Fruit fly (Drosophila melanogaster) whole organism: ENCODE data around the gene Ack.

ENCODE experiments used
- CG8478 ChIP-seq: fragments of >200 bp; optimal IDR thresholded peaks from 2 replicates; lab custom pipeline; 2018; ENCODE audit warnings: inconsistent platforms
- Dll ChIP-seq: fragments of >200 bp; optimal IDR thresholded peaks from 2 replicates; lab custom pipeline; 2017
- EcR ChIP-seq, 2 experiments: fragments of >200 bp; optimal IDR thresholded peaks; 2 replicates each; lab custom pipeline; 2017; ENCODE audit warnings: missing biosample characterization in 2 of 2, missing genetic modification characterization in 2 of 2, missing genetic modification reagents in 2 of 2
- pan ChIP-seq: fragments of >200 bp; optimal IDR thresholded peaks from 2 replicates; lab custom pipeline; 2017
- psq ChIP-seq: fragments of >200 bp; optimal IDR thresholded peaks from 2 replicates; lab custom pipeline; 2017
- usp ChIP-seq: fragments of >200 bp; optimal IDR thresholded peaks from 2 replicates; lab custom pipeline; 2017; ENCODE audit warnings: missing biosample characterization, missing genetic modification characterization, mixed read lengths

Gene Ack

DNA sequence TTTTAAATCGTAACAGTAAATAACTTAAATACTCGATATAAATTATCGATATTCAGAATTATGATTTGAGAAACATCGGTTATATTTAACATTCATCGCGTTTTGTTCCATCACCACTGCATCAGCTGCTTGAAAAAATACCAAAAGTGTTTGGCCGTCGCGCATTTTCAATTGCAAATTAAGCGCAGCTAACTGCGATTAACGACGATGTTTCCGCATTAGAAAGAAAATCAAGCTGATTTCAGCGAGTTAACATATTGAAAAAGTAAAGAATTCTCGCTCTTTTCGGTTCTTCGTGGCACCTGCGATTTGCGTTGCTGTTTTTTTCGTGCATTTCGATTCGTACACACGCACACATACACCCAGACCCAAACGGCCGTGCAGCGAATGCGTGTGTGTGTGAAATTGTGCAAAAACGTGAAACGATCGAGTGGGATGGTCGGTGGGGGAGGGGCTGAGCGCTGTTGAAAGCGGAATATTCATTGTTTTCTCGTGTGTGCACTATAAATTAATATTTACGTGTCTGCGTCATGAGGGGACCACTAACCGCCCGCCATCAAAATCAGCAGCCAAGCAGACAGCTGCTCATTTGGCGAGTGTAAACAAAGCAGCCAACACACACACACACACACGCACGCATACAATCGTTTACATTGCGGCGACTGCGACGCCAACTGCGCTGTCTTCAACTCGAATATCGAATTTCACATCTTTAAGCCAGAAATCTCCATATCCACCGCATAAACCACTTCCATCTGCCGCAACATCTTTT, at the start of gene Ack:
TSS of gene Ack (plus strand) at position 115 of the 772 bp plus-strand sequence.
- TF ChIP-seq EcR (GFP tag; optimal IDR thresholded peaks at IDR 0.05; lab: Kevin White, UChicago) (no peak), pan (no peak), CG8478 (peak; percentile 52), psq (lab: Kevin White, UChicago) (no peak)

DNA sequence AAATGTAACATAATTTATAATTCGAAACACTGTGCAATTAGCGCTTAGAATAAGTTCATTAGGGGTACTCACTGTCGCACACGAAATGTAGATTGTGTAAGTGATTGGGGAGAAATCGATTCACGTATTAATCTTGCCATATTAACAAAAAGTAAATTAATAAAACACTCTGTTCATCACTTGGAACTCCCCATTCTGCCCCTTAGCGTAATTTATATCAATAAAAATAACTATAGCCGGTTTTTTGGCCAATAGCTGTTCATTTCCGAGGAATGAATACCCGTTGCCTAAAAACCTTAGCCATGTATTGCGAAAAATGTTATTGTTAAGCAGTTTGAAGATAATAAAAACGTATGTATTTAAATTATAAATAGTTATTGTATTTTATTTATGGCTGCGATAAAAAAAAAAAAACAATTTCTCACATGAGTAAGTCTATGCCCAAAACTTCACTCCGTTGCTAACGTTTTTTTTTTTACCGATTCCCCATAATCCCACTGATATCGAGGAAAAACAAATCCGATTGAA, 48.6 kb upstream of the Ack start, which contains the start of gene Ugt305A1:
TSS of gene Ugt305A1 (plus strand) at position 478 of the 528 bp plus-strand sequence.
- no peak for TF ChIP-seq usp (GFP tag; lab: Kevin White, UChicago)
- TF ChIP-seq psq (lab: Kevin White, UChicago), result no peak
- no peak for TF ChIP-seq CG8478
- no peak for TF ChIP-seq pan
- no peak for TF ChIP-seq EcR (GFP tag; optimal IDR thresholded peaks at IDR 0.05; lab: Kevin White, UChicago)
- no peak for TF ChIP-seq Dll

DNA sequence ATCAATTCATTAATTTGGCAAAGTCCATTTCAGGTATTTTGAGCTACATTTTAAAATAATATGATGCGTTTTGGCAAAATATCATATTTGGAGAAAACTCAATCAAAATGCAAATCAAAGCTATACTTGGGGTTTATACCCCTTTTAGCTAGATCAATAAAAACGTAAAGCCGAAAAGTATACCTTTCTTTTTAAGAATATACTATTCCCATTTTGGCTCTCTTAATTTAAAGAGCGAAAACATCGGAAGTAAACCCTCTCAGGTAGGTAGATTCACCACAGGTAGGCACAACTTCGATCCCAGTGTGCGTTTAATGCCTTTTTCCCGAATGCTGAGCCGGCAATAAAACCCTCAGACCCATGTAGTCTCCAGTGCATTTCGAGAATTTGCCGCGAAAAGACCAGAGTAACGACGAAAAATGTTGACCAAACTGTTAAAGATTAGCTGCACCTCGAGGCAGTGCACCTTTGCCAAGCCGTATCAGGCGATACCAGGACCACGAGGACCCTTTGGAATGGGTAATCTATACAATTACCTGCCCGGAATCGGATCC, 46.0 kb upstream of the Ack start, which contains the start of gene dib:
TSS of gene dib (plus strand) at position 372 of the 554 bp plus-strand sequence.
- TF ChIP-seq EcR (GFP tag; optimal IDR thresholded peaks at IDR 0.05; lab: Kevin White, UChicago) (no peak), CG8478 (no peak), pan (no peak), usp (GFP tag; lab: Kevin White, UChicago) (no peak), psq (lab: Kevin White, UChicago) (no peak), Dll (no peak)

DNA sequence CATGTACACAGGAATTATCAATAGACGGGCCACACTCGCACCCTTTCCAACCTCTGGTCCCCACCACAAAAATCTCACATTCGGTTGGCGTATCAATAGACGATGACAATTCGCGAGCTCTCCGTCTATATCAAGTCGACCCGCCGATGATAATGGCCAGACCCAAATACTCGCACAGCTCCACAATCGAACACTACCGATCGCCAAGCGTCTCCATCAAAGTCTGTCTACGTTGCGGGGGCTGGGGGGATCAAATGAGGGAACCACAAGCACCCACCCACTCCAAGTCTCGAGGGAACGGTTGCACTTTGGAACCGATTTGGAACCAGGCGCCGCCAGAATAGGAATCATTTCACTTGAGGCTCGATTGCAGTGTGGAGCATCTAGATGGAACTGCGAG, 39.6 kb upstream of the Ack start:
- TF ChIP-seq pan (no peak), Dll (no peak), psq (lab: Kevin White, UChicago) (no peak)

DNA sequence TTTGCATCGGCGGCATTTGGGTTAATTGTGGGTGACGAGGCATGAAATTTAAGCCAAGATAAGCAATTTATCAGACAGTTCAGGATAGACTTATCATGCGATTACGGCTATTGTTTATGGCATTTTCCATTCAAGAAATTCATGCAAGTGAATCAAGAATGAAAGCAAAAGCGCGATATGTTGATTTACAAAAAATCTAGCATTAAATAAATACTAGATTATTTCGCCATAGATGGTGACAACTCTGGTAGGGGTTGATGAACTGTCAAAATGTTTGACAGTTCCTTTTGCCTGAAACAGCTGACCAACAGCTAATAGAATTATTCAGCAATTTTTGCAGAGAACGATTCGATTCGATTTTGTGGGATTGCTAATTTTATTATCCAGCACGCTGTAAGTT, 38.9 kb upstream of the Ack start, which contains the start of gene CG32259:
TSS of gene CG32259 (plus strand) at position 301 of the 400 bp plus-strand sequence.
- no peak for TF ChIP-seq CG8478

DNA sequence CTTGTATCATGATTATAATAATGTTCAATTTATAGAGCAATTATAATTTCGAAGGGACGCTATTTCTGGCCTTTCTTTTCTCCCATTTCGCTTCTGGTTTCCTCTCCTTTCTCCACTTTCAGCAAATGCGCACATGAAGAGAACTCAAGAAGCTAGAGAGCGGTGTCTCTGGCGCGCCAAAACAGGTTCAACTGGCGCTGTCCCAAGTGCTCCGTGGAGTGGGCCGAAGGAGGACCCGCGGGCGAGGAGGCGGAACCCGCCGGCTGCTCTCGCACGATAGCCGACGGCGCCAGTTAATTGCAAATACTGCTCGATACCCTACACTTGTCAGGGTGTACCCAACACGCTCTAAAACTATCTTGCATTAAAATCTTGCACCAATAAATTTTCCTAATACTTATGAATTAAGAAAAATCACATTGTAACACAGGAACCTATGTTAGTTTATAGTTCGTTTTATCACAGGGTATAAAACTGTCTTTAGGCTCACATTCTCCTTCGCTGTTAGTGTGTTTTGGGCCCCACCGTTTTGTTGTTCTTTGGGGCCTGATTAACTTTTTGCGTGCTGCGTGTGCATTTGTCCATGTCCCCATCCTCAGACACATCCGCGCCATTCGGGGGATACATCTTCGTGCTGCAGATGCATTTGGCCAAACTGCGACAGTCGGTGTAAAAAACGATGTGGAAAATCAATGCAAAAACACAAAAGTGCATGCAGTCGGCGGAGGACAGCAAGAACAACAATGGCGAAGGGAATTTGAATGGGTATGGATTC, 37.6 kb upstream of the Ack start:
- TF ChIP-seq pan (peak; percentile 96), psq (lab: Kevin White, UChicago) (no peak), Dll (peak; percentile 81), usp (GFP tag; lab: Kevin White, UChicago) (no peak), EcR (GFP tag; optimal IDR thresholded peaks at IDR 0.05; lab: Kevin White, UChicago) (no peak), CG8478 (no peak)

DNA sequence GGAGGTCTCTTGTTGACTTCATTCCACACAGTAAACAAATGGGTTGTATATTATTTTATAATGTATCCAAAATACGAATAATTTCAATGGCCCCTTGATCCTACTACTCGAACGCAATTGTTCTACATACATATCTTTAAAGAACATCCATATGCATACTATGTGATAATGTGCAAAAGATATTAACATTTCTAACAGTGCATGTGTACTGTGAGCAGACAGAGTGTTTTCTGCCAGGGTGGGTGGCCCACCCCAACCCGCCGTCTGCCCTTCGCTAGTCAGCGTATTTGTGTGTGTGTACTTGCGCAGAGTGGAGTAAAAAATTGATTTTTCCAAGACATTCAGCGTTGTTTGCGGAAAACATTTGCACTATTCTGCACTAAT, 37.0 kb upstream of the Ack start:
- TF ChIP-seq psq (lab: Kevin White, UChicago), result no peak
- TF ChIP-seq usp (GFP tag; lab: Kevin White, UChicago), result no peak
- TF ChIP-seq EcR (GFP tag; optimal IDR thresholded peaks at IDR 0.05; lab: Kevin White, UChicago), result no peak
- no peak for TF ChIP-seq CG8478
- no peak for TF ChIP-seq pan
- no peak for TF ChIP-seq Dll

DNA sequence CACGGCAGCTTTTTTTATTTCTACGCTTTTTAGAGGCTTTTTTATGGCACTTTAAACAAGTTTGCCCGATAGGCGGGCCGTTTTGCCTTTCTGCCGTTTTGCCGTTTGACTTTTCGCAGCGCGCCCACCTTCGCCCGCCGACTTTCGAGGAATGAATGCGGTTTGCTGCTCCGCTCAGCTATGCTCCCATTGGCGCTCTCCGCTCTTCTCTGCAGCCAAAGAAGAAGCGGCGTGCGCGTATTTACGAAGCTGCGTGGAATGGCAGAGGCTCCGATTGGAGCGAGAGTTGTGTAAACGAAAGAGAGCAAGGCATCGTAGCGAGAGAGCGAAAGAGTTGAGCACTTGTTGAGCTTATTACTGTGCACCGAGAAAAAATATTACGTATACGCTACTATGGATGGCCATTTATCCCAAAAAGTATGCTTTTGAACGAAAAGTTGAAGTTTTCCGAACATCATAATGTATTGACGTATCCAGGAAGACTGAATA, 36.4 kb upstream of the Ack start, which contains the start of gene wit:
TSS of gene wit (minus strand) at position 157 of the 489 bp plus-strand sequence.
- TF ChIP-seq CG8478, result no peak
- TF ChIP-seq psq (lab: Kevin White, UChicago), result peak; percentile 65
- peak; percentile 91 for TF ChIP-seq Dll

DNA sequence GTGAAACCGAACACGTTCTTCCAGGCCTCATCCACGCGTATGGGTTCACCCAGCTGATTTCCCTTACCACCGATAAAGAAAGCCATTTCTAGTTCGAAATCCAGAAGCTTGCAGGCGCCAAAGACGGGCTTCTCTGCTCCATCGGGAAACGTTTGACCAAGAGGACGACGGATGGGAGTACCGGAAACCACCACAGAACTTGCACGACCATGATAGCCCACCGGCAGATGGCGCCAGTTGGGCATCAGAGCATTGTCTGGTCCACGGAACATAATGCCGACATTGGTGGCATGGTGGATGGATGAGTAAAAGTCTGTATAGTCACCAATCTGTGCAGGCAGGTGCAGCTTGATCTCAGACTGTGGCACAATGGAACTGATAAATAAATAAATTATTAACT, 35.3 kb upstream of the Ack start:
- no peak for TF ChIP-seq psq (lab: Kevin White, UChicago)
- TF ChIP-seq usp (GFP tag; lab: Kevin White, UChicago), result no peak
- TF ChIP-seq EcR (GFP tag; optimal IDR thresholded peaks at IDR 0.05; lab: Kevin White, UChicago), result no peak

DNA sequence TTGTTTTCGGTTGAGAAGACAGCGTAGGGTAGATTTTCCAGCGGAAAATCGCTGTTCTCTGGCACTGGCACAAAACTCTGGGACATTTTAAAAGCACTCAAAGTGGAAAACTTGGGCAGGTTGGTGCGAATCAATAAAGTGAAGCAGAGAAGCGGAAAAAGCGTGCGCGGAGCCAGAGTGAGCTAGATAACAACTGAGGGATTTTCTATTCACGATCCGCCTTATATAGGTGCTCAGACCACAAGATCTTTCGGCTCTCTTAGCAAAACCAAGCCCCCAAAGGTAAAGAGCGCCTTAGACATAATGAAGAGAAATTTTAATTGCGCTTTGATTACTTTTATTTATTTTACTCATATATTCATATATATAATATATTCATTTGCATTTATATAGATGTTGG, 34.2 kb upstream of the Ack start, which contains the start of gene Faa:
TSS of gene Faa (minus strand) at position 200 of the 400 bp plus-strand sequence.
- TF ChIP-seq EcR (GFP tag; optimal IDR thresholded peaks at IDR 0.05; lab: Kevin White, UChicago), result no peak
- TF ChIP-seq psq (lab: Kevin White, UChicago), result no peak
- no peak for TF ChIP-seq Dll
- no peak for TF ChIP-seq pan
- no peak for TF ChIP-seq usp (GFP tag; lab: Kevin White, UChicago)
- TF ChIP-seq CG8478, result no peak

DNA sequence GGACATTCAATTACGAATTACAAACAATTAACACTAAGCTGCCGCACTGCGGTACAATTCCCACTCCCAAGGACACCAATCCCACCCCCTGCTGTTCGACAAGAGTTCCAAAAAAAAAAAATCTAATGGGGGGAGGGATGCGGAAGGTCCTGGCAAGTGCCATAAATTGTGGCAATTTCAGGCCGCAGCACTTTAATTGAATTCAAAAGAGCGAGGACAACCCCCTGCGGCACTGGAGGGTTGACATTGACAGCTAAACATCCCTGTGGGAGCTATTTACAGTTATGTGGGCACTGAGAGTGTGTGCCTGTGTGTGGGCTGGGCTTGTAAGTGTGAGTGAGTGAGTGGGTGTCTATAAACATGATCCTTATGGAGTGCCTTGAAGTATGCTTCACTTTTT, 31.1 kb upstream of the Ack start:
- TF ChIP-seq Dll, result no peak

DNA sequence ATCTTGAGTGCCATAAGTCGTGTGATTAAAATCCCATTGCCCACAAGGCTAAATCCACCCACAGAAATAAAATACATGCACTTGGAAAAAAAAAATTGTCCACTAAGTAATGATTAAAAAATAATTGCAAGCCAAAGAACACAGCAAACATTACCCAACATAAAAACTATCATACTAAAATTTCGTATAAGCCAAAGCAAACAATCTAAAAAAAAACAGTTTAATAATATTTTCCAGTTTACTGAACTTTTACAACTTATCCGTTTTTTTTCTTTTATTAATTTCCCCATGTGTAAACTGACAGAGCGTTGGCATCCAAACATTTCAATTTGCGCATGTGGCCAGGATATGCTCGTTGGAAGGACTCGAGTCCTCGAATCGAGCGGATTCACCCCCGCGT, 27.7 kb upstream of the Ack start:
- TF ChIP-seq EcR (GFP tag; optimal IDR thresholded peaks at IDR 0.05; lab: Kevin White, UChicago) (no peak), CG8478 (no peak), psq (lab: Kevin White, UChicago) (no peak), pan (no peak), Dll (no peak), usp (GFP tag; lab: Kevin White, UChicago) (no peak)
